Worm (Caenorhabditis elegans) whole organism, L1 larva: ENCODE measurements around the gene scrm-8.

Experiments
- lin-39 ChIP-seq: fragments of 150-350 bp; optimal IDR thresholded peaks from 2 replicates; lab custom pipeline; 2014; ENCODE audit warnings: missing biosample characterization, missing genetic modification reagents, missing genetic modification characterization
- nhr-11 ChIP-seq: fragments of 150-350 bp; optimal IDR thresholded peaks from 2 replicates; lab custom pipeline; 2014; ENCODE audit warnings: missing biosample characterization, missing genetic modification characterization
- nhr-12 ChIP-seq: sonication (generic microtip); optimal IDR thresholded peaks from 2 replicates; lab custom pipeline; 2017; ENCODE audit warnings: missing biosample characterization, missing genetic modification characterization
- nhr-28 ChIP-seq: fragments of 150-350 bp; optimal IDR thresholded peaks from 2 replicates; lab custom pipeline; 2014; ENCODE audit warnings: missing biosample characterization, missing genetic modification characterization
- nhr-76 ChIP-seq: sonication (generic microtip); optimal IDR thresholded peaks from 2 replicates; lab custom pipeline; 2017; ENCODE audit warnings: missing biosample characterization, missing genetic modification characterization
- pag-3 ChIP-seq: sonication (generic microtip); optimal IDR thresholded peaks from 2 replicates; lab custom pipeline; 2017; ENCODE audit warnings: missing genetic modification characterization, mild to moderate bottlenecking, missing compliant biosample characterization, antibody characterized with exemption, borderline replicate concordance; ENCODE audit not compliant: insufficient read depth

DNA sequence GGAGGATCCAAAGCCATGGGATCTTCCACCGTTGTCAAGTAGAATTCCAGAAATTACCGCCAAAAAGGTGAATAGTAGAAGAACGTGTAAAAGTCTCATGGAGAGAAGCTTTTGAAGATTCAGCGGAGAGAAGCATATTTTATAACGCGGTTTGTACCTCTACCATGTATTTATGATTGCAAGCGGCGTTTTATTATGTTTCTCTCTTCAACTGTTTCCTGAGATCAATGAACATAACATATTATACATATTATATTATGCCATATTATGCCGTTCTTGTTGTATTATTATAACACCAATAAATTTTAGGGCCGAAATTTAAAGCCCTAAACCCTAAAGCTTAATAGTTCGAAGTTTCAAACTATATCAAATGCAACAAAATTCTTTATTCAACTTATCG is 24.2 kb upstream of the scrm-8 start, which contains the start of gene F49F1.18:
- no peak for TF ChIP-seq nhr-76 (tag; lab: Kevin White, UChicago)
- no peak for TF ChIP-seq nhr-11 (tag; lab: Kevin White, UChicago)
- no peak for TF ChIP-seq lin-39 (tag; lab: Kevin White, UChicago)
- no peak for TF ChIP-seq nhr-28 (tag; lab: Kevin White, UChicago)
- no peak for TF ChIP-seq pag-3 (tag; lab: Kevin White, UChicago)
- no peak for TF ChIP-seq nhr-12 (tag; lab: Kevin White, UChicago)
